Worm (Caenorhabditis elegans): ENCODE data around the gene clec-219.
A peak's percentile ranks its signal among the peaks of the same experiment; 100 is the strongest.
"Not testable (repeated sequence)": the region's sequence is repeated elsewhere in the genome, so short reads cannot be mapped to it uniquely, and the experiment has no call there.

The clec-219 gene

ce11 chrV:8334360-8334759 is 16.1 kb downstream of the clec-219 start, which contains the start of gene tmd-2:
tmd-2 (plus strand) TSS chrV:8334660.
- no peak for TF ChIP-seq tbx-8 (GFP tag; optimal IDR thresholded peaks at IDR 0.05)
- no peak for TF ChIP-seq cnd-1 (tag; optimal IDR thresholded peaks at IDR 0.05)
- TF ChIP-seq pha-4 (tag; optimal IDR thresholded peaks at IDR 0.05) = no peak
- TF ChIP-seq unc-120 (tag; optimal IDR thresholded peaks at IDR 0.05; ENCODE audit: poor library complexity, severe bottlenecking) = no peak
- no peak for TF ChIP-seq zip-8 (tag; optimal IDR thresholded peaks at IDR 0.05)
- no peak for TF ChIP-seq lin-13 (tag; optimal IDR thresholded peaks at IDR 0.05)
- no peak for TF ChIP-seq nhr-28 (tag; optimal IDR thresholded peaks at IDR 0.05)
- no peak for TF ChIP-seq nhr-76 (tag; optimal IDR thresholded peaks at IDR 0.05)
- TF ChIP-seq ceh-39 (tag; optimal IDR thresholded peaks at IDR 0.05) = no peak
- no peak for TF ChIP-seq ces-1 (GFP tag; optimal IDR thresholded peaks at IDR 0.05)
- no peak for TF ChIP-seq ceh-83 (GFP tag; optimal IDR thresholded peaks at IDR 0.05)
- TF ChIP-seq blmp-1 (tag; optimal IDR thresholded peaks at IDR 0.05) = no peak
- no peak for TF ChIP-seq bed-3 (GFP tag; optimal IDR thresholded peaks at IDR 0.05)

- TF ChIP-seq unc-62 (GFP tag; optimal IDR thresholded peaks at IDR 0.05) (peak; percentile 83), lin-32 (GFP tag; optimal IDR thresholded peaks at IDR 0.05) (no peak), hlh-1 (tag; optimal IDR thresholded peaks at IDR 0.05) (peak; percentile 82), nhr-2 (tag; optimal IDR thresholded peaks at IDR 0.05) (no peak)
Observed at ce11 chrV:8335620-8336019, 17.4 kb downstream of the clec-219 start.

ce11 chrV:8340924-8341323 is 22.7 kb downstream of the clec-219 start, which contains the start of gene C08D8.7:
C08D8.7 (plus strand) TSS chrV:8341224.
- not testable (repeated sequence) for TF ChIP-seq lsy-2 (tag; optimal IDR thresholded peaks at IDR 0.05); unc-62 (GFP tag; optimal IDR thresholded peaks at IDR 0.05); lin-32 (GFP tag; optimal IDR thresholded peaks at IDR 0.05)

- no peak for TF ChIP-seq elt-3 (tag; optimal IDR thresholded peaks at IDR 0.05)
Observed at ce11 chrV:8342416-8342815, 24.2 kb downstream of the clec-219 start.

- TF ChIP-seq blmp-1 (tag; optimal IDR thresholded peaks at IDR 0.05) = no peak
- TF ChIP-seq ceh-83 (GFP tag; optimal IDR thresholded peaks at IDR 0.05) = no peak
- no peak for TF ChIP-seq ces-1 (GFP tag; optimal IDR thresholded peaks at IDR 0.05)
- no peak for TF ChIP-seq mab-5 (tag; optimal IDR thresholded peaks at IDR 0.05)
- no peak for TF ChIP-seq lin-13 (tag; optimal IDR thresholded peaks at IDR 0.05)
- no peak for TF ChIP-seq tbx-8 (GFP tag; optimal IDR thresholded peaks at IDR 0.05)
- TF ChIP-seq ceh-39 (tag; optimal IDR thresholded peaks at IDR 0.05) = no peak
- no peak for TF ChIP-seq zip-8 (tag; optimal IDR thresholded peaks at IDR 0.05)
- no peak for TF ChIP-seq pha-4 (tag; optimal IDR thresholded peaks at IDR 0.05)
- no peak for TF ChIP-seq unc-62 (GFP tag; optimal IDR thresholded peaks at IDR 0.05)
- no peak for TF ChIP-seq mls-2 (tag; optimal IDR thresholded peaks at IDR 0.05)
- no peak for TF ChIP-seq M03D4.4 (tag; optimal IDR thresholded peaks at IDR 0.05)
- no peak for TF ChIP-seq nhr-237 (tag; optimal IDR thresholded peaks at IDR 0.05)
- no peak for TF ChIP-seq drap-1 (GFP tag; optimal IDR thresholded peaks at IDR 0.05)
- TF ChIP-seq lsy-2 (tag; optimal IDR thresholded peaks at IDR 0.05) = no peak
- no peak for TF ChIP-seq unc-120 (tag; optimal IDR thresholded peaks at IDR 0.05; ENCODE audit: poor library complexity, severe bottlenecking)
Observed at ce11 chrV:8345436-8345835, 27.2 kb downstream of the clec-219 start, which contains the start of gene C08D8.1. C08D8.1 (plus strand) TSS chrV:8345759.

- TF ChIP-seq ztf-11 (tag; optimal IDR thresholded peaks at IDR 0.05) = no peak
- TF ChIP-seq elt-1 (tag; optimal IDR thresholded peaks at IDR 0.05; ENCODE audit: borderline replicate concordance, insufficient read depth) = no peak
- TF ChIP-seq blmp-1 (tag; optimal IDR thresholded peaks at IDR 0.05) = no peak
- TF ChIP-seq pha-4 (tag; optimal IDR thresholded peaks at IDR 0.05) = peak; percentile 40
- peak; percentile 26 for TF ChIP-seq sptf-1 (tag; optimal IDR thresholded peaks at IDR 0.05)
- peak; percentile 22 for TF ChIP-seq M03D4.4 (tag; optimal IDR thresholded peaks at IDR 0.05)
- TF ChIP-seq sem-2 (GFP tag; optimal IDR thresholded peaks at IDR 0.05) = no peak
- no peak for TF ChIP-seq lsy-2 (tag; optimal IDR thresholded peaks at IDR 0.05)
- TF ChIP-seq nhr-76 (tag; optimal IDR thresholded peaks at IDR 0.05) = no peak
- no peak for TF ChIP-seq lin-32 (GFP tag; optimal IDR thresholded peaks at IDR 0.05)
- TF ChIP-seq mls-2 (tag; optimal IDR thresholded peaks at IDR 0.05) = no peak
- no peak for TF ChIP-seq lin-13 (tag; optimal IDR thresholded peaks at IDR 0.05)
- TF ChIP-seq nhr-237 (tag; optimal IDR thresholded peaks at IDR 0.05) = no peak
- no peak for TF ChIP-seq zip-8 (tag; optimal IDR thresholded peaks at IDR 0.05)
- TF ChIP-seq ceh-43 (GFP tag; optimal IDR thresholded peaks at IDR 0.05) = no peak
- TF ChIP-seq elt-3 (tag; optimal IDR thresholded peaks at IDR 0.05) = no peak
- TF ChIP-seq unc-39 (tag; optimal IDR thresholded peaks at IDR 0.05) = no peak
- TF ChIP-seq mep-1 (tag; optimal IDR thresholded peaks at IDR 0.05) = peak; percentile 29
- peak; percentile 35 for TF ChIP-seq unc-62 (GFP tag; optimal IDR thresholded peaks at IDR 0.05)
- TF ChIP-seq cnd-1 (tag; optimal IDR thresholded peaks at IDR 0.05) = no peak
- no peak for TF ChIP-seq bed-3 (GFP tag; optimal IDR thresholded peaks at IDR 0.05)
- no peak for TF ChIP-seq mab-5 (tag; optimal IDR thresholded peaks at IDR 0.05)
- TF ChIP-seq nhr-2 (tag; optimal IDR thresholded peaks at IDR 0.05) = no peak
- TF ChIP-seq ceh-39 (tag; optimal IDR thresholded peaks at IDR 0.05) = no peak
- TF ChIP-seq drap-1 (GFP tag; optimal IDR thresholded peaks at IDR 0.05) = peak; percentile 19
- no peak for TF ChIP-seq flh-1 (GFP tag; optimal IDR thresholded peaks at IDR 0.05)
- no peak for TF ChIP-seq snpc-4 (tag; optimal IDR thresholded peaks at IDR 0.05)
- no peak for TF ChIP-seq nhr-12 (tag; optimal IDR thresholded peaks at IDR 0.05)
- peak; percentile 23 for TF ChIP-seq unc-120 (tag; optimal IDR thresholded peaks at IDR 0.05; ENCODE audit: poor library complexity, severe bottlenecking)
- TF ChIP-seq tbx-8 (GFP tag; optimal IDR thresholded peaks at IDR 0.05) = no peak
- TF ChIP-seq ceh-83 (GFP tag; optimal IDR thresholded peaks at IDR 0.05) = no peak
- TF ChIP-seq hlh-1 (tag; optimal IDR thresholded peaks at IDR 0.05) = peak; percentile 9
- TF ChIP-seq ces-1 (GFP tag; optimal IDR thresholded peaks at IDR 0.05) = peak; percentile 19
- no peak for TF ChIP-seq nhr-28 (tag; optimal IDR thresholded peaks at IDR 0.05)
- TF ChIP-seq ham-2 (GFP tag; optimal IDR thresholded peaks at IDR 0.05) = no peak
Observed at ce11 chrV:8348959-8349389, 30.7 kb downstream of the clec-219 start.

Data from whole organism, mixed stage, embryonic.